Worm (Caenorhabditis elegans): ENCODE results near the gene Y69H2.9.

ce11 chrV:18746937-18747660, 45.8 kb downstream of the Y69H2.9 start, which contains the start of gene clec-251:
- no peak for TF ChIP-seq pha-4 (tag; optimal IDR thresholded peaks at IDR 0.05)
- no peak for TF ChIP-seq nhr-120 (GFP tag; IDR thresholded peaks at IDR 0.05)
- TF ChIP-seq ztf-22 (GFP tag; optimal IDR thresholded peaks at IDR 0.05) = no peak
- no peak for TF ChIP-seq hmg-20 (GFP tag; IDR thresholded peaks at IDR 0.05)
- no peak for TF ChIP-seq unc-62 (GFP tag; optimal IDR thresholded peaks at IDR 0.05)
- TF ChIP-seq rec-8 (tag; optimal IDR thresholded peaks at IDR 0.05) = no peak
- no peak for TF ChIP-seq sdz-38 (tag; optimal IDR thresholded peaks at IDR 0.05)
- no peak for TF ChIP-seq B0035.1 (tag; optimal IDR thresholded peaks at IDR 0.05)
- no peak for TF ChIP-seq Y79H2A.3 (GFP tag; conservative IDR thresholded peaks at IDR 0.05)
- TF ChIP-seq F39B2.1 (GFP tag; IDR thresholded peaks at IDR 0.05) = no peak
- no peak for TF ChIP-seq let-526 (GFP tag; IDR thresholded peaks at IDR 0.05)
- TF ChIP-seq tlf-1 (GFP tag; optimal IDR thresholded peaks at IDR 0.05) = no peak
- TF ChIP-seq Y53F4B.3 (GFP tag; IDR thresholded peaks at IDR 0.05) = no peak
- no peak for TF ChIP-seq K12H6.12 (tag; optimal IDR thresholded peaks at IDR 0.05)
